Worm (Caenorhabditis elegans) whole organism, L4/young adult: ENCODE data around the gene F21G4.1.

ENCODE experiments used
- W03F9.2 ChIP-seq: fragments of 150-350 bp; optimal IDR thresholded peaks from 2 replicates; lab custom pipeline; 2014; ENCODE audit warnings: missing biosample characterization, missing genetic modification characterization
- dao-5 ChIP-seq: sonication (generic microtip); optimal IDR thresholded peaks from 2 replicates; lab custom pipeline; 2016; ENCODE audit warnings: missing genotype, missing genetic modification characterization, moderate library complexity, missing compliant biosample characterization
- him-1 ChIP-seq: sonication (generic microtip); optimal IDR thresholded peaks from 2 replicates; lab custom pipeline; 2016; ENCODE audit warnings: missing genotype, missing genetic modification reagents, missing genetic modification characterization, missing compliant biosample characterization

ce11 chrX:9851745-9852330 lies 40.3 kb downstream of the F21G4.1 start, which contains the start of gene lec-7:
- TF ChIP-seq W03F9.2 (tag; lab: Kevin White, UChicago) (no peak), dao-5 (tag; lab: Kevin White, UChicago) (no peak), him-1 (tag; lab: Kevin White, UChicago) (no peak)
